Fruit fly (Drosophila melanogaster) whole organism, prepupa: Measurements from ENCODE around the gene mfrn.

Source experiments
- CG10631 ChIP-seq: fragments of 200-800 bp; sonication (Bioruptor generic); optimal IDR thresholded peaks from 2 replicates; lab custom pipeline; 2016; ENCODE audit warnings: missing biosample characterization, missing genetic modification characterization
- CG10669 ChIP-seq: fragments of 200-800 bp; sonication (Bioruptor generic); optimal IDR thresholded peaks from 3 replicates; lab custom pipeline; 2018; ENCODE audit warnings: missing biosample characterization, mild to moderate bottlenecking, missing genetic modification characterization, moderate library complexity
- CG11294 ChIP-seq: fragments of 200-800 bp; sonication (Bioruptor generic); IDR thresholded peaks from 2 replicates; pipeline ENCODE4 v1.3.6; 2022; ENCODE audit warnings: missing biosample characterization, missing genetic modification characterization
- CG11762 ChIP-seq: fragments of 200-800 bp; sonication (Bioruptor generic); optimal IDR thresholded peaks from 3 replicates; lab custom pipeline; 2016; ENCODE audit warnings: missing biosample characterization, missing genetic modification characterization; ENCODE audit not compliant: insufficient read depth
- CG11902 ChIP-seq: fragments of 200-800 bp; sonication (Bioruptor generic); optimal IDR thresholded peaks from 3 replicates; lab custom pipeline; 2016; ENCODE audit warnings: missing biosample characterization, missing genetic modification characterization
- CG15336 ChIP-seq: fragments of 200-800 bp; sonication (Bioruptor generic); IDR thresholded peaks from 2 replicates; pipeline ENCODE4 v1.3.6; 2022; ENCODE audit warnings: missing biosample characterization, missing genetic modification characterization
- CG1621 ChIP-seq: fragments of 200-800 bp; sonication (Bioruptor generic); optimal IDR thresholded peaks from 3 replicates; lab custom pipeline; 2018; ENCODE audit warnings: missing biosample characterization, mild to moderate bottlenecking, missing genetic modification characterization
- CG3032 ChIP-seq: fragments of 200-800 bp; optimal IDR thresholded peaks from 2 replicates; lab custom pipeline; 2019; ENCODE audit warnings: missing biosample characterization, mild to moderate bottlenecking, missing genetic modification characterization, moderate library complexity
- CG31627 ChIP-seq: fragments of 200-800 bp; sonication (Bioruptor generic); optimal IDR thresholded peaks from 3 replicates; lab custom pipeline; 2016; ENCODE audit warnings: missing biosample characterization, missing genetic modification characterization
- CG32006 ChIP-seq: fragments of 200-800 bp; sonication (Bioruptor generic); optimal IDR thresholded peaks from 3 replicates; lab custom pipeline; 2017; ENCODE audit warnings: missing biosample characterization, mild to moderate bottlenecking, missing genetic modification characterization
- CG34406 ChIP-seq: fragments of 200-800 bp; sonication (Bioruptor generic); optimal IDR thresholded peaks from 3 replicates; lab custom pipeline; 2016; ENCODE audit warnings: missing biosample characterization, missing genetic modification characterization
- CG3919 ChIP-seq: fragments of 200-800 bp; sonication (Bioruptor generic); optimal IDR thresholded peaks from 3 replicates; lab custom pipeline; 2016; ENCODE audit warnings: missing biosample characterization, missing genetic modification characterization
- CG4318 ChIP-seq: fragments of 200-800 bp; sonication (Bioruptor generic); optimal IDR thresholded peaks from 3 replicates; lab custom pipeline; 2017; ENCODE audit warnings: missing biosample characterization, mild to moderate bottlenecking, missing genetic modification characterization
- CG6163 ChIP-seq: fragments of 200-800 bp; sonication (Bioruptor generic); IDR thresholded peaks from 3 replicates; pipeline ENCODE4 v1.3.6; 2022; ENCODE audit warnings: missing biosample characterization, missing genetic modification characterization
- CG6276 ChIP-seq: fragments of 200-800 bp; sonication (Bioruptor generic); optimal IDR thresholded peaks from 2 replicates; lab custom pipeline; 2017; ENCODE audit warnings: missing biosample characterization, mild to moderate bottlenecking, missing genetic modification characterization
- CG6792 ChIP-seq: fragments of 200-800 bp; sonication (Bioruptor generic); optimal IDR thresholded peaks from 3 replicates; lab custom pipeline; 2016; ENCODE audit warnings: missing biosample characterization, missing genetic modification characterization
- CG6854 ChIP-seq: fragments of 200-800 bp; sonication (Bioruptor generic); optimal IDR thresholded peaks from 2 replicates; lab custom pipeline; 2017; ENCODE audit warnings: missing biosample characterization, mild to moderate bottlenecking, missing genetic modification characterization
- CG8319 ChIP-seq: fragments of 200-800 bp; sonication (Bioruptor generic); optimal IDR thresholded peaks from 3 replicates; lab custom pipeline; 2016; ENCODE audit warnings: missing biosample characterization, missing genetic modification characterization
- CG8632 ChIP-seq: fragments of 200-800 bp; sonication (Bioruptor generic); optimal IDR thresholded peaks from 3 replicates; lab custom pipeline; 2016; ENCODE audit warnings: missing biosample characterization, missing genetic modification characterization
- Eip78C ChIP-seq: fragments of 200-800 bp; sonication (Bioruptor generic); peaks from one replicate; lab custom pipeline; 2016; ENCODE audit warnings: missing biosample characterization, missing genetic modification characterization
- Gug ChIP-seq: fragments of 200-800 bp; sonication (Bioruptor generic); IDR thresholded peaks from 2 replicates; pipeline ENCODE4 v1.3.6; 2022; ENCODE audit warnings: missing biosample characterization, missing genetic modification characterization
- Hr38 ChIP-seq: sonication (Bioruptor generic); optimal IDR thresholded peaks from 2 replicates; lab custom pipeline; 2016; ENCODE audit warnings: missing biosample characterization, missing genetic modification characterization
- Hr39 ChIP-seq: fragments of 200-800 bp; sonication (Bioruptor generic); optimal IDR thresholded peaks from 2 replicates; lab custom pipeline; 2016; ENCODE audit warnings: missing biosample characterization, missing genetic modification characterization
- Hr4 ChIP-seq: fragments of 200-800 bp; sonication (Bioruptor generic); optimal IDR thresholded peaks from 3 replicates; lab custom pipeline; 2016; ENCODE audit warnings: missing biosample characterization, missing genetic modification characterization
- Lpt ChIP-seq: fragments of 200-800 bp; sonication (Bioruptor generic); optimal IDR thresholded peaks from 3 replicates; lab custom pipeline; 2016; ENCODE audit warnings: missing biosample characterization, missing genetic modification characterization
- Met ChIP-seq: fragments of 200-800 bp; sonication (Bioruptor generic); optimal IDR thresholded peaks from 3 replicates; lab custom pipeline; 2016; ENCODE audit warnings: missing biosample characterization, missing genetic modification characterization
- OdsH ChIP-seq: fragments of 200-800 bp; sonication (Bioruptor generic); optimal IDR thresholded peaks from 3 replicates; lab custom pipeline; 2016; ENCODE audit warnings: missing biosample characterization, missing genetic modification characterization
- Sox14 ChIP-seq: fragments of 200-800 bp; sonication (Bioruptor generic); optimal IDR thresholded peaks from 3 replicates; lab custom pipeline; 2016; ENCODE audit warnings: missing biosample characterization, missing genetic modification characterization
- Sox15 ChIP-seq: fragments of 200-800 bp; sonication (Bioruptor generic); optimal IDR thresholded peaks from 3 replicates; lab custom pipeline; 2016; ENCODE audit warnings: missing biosample characterization, missing genetic modification characterization
- achi ChIP-seq: fragments of 200-800 bp; sonication (Bioruptor generic); optimal IDR thresholded peaks from 3 replicates; lab custom pipeline; 2016; ENCODE audit warnings: missing biosample characterization, missing genetic modification characterization
- acj6 ChIP-seq: fragments of 200-800 bp; sonication (Bioruptor generic); optimal IDR thresholded peaks from 3 replicates; lab custom pipeline; 2016; ENCODE audit warnings: missing biosample characterization, missing genetic modification characterization
- dac ChIP-seq: fragments of 200-800 bp; sonication (Bioruptor generic); optimal IDR thresholded peaks from 2 replicates; lab custom pipeline; 2017; ENCODE audit warnings: missing biosample characterization, mild to moderate bottlenecking, missing genetic modification characterization
- dsx ChIP-seq: fragments of 200-800 bp; optimal IDR thresholded peaks from 3 replicates; lab custom pipeline; 2019; ENCODE audit warnings: missing biosample characterization, mild to moderate bottlenecking, missing genetic modification characterization, moderate library complexity; ENCODE audit not compliant: poor library complexity, severe bottlenecking
- eg ChIP-seq: fragments of 200-800 bp; sonication (Bioruptor generic); IDR thresholded peaks from 3 replicates; pipeline ENCODE4 v1.3.6; 2022; ENCODE audit warnings: missing biosample characterization, missing genetic modification characterization
- fd59A ChIP-seq: fragments of 200-800 bp; sonication (Bioruptor generic); optimal IDR thresholded peaks from 2 replicates; lab custom pipeline; 2017; ENCODE audit warnings: missing biosample characterization, mild to moderate bottlenecking, missing genetic modification characterization, missing genetic modification reagents
- fd85E ChIP-seq: fragments of 200-800 bp; sonication (Bioruptor generic); optimal IDR thresholded peaks from 3 replicates; lab custom pipeline; 2016; ENCODE audit warnings: missing biosample characterization, missing genetic modification characterization
- fkh ChIP-seq: fragments of 200-800 bp; sonication (Bioruptor generic); optimal IDR thresholded peaks from 3 replicates; lab custom pipeline; 2017; ENCODE audit warnings: missing biosample characterization, mild to moderate bottlenecking, missing genetic modification characterization, moderate library complexity
- net ChIP-seq: fragments of 200-800 bp; sonication (Bioruptor generic); optimal IDR thresholded peaks from 3 replicates; lab custom pipeline; 2016; ENCODE audit warnings: missing biosample characterization, missing genetic modification characterization
- pdm3 ChIP-seq: fragments of 200-800 bp; sonication (Bioruptor generic); optimal IDR thresholded peaks from 3 replicates; lab custom pipeline; 2016; ENCODE audit warnings: missing biosample characterization, missing genetic modification characterization
- salr ChIP-seq, 2 experiments: fragments of 200-800 bp; sonication (Bioruptor generic); optimal IDR thresholded peaks; 3 replicates each; lab custom pipeline; 2016 to 2018; ENCODE audit warnings: missing biosample characterization in 2 of 2, missing genetic modification characterization in 2 of 2, mild to moderate bottlenecking in 1 of 2
- spab ChIP-seq: fragments of 200-800 bp; sonication (Bioruptor generic); optimal IDR thresholded peaks from 2 replicates; lab custom pipeline; 2017; ENCODE audit warnings: missing biosample characterization, mild to moderate bottlenecking, missing genetic modification characterization, missing genetic modification reagents
- ss ChIP-seq, 2 experiments: fragments of 200-800 bp; sonication (Bioruptor generic); optimal IDR thresholded peaks; 2 replicates in 1 of 2; 3 replicates in 1 of 2; lab custom pipeline; 2017 to 2018; ENCODE audit warnings: mild to moderate bottlenecking in 2 of 2, missing biosample characterization in 2 of 2, missing genetic modification characterization in 2 of 2, moderate library complexity in 1 of 2
- svp ChIP-seq: fragments of 200-800 bp; sonication (Bioruptor generic); peaks from one replicate; lab custom pipeline; 2016; ENCODE audit warnings: missing biosample characterization, missing genetic modification characterization
- topi ChIP-seq: fragments of 200-800 bp; sonication (Bioruptor generic); optimal IDR thresholded peaks from 3 replicates; lab custom pipeline; 2016; ENCODE audit warnings: missing biosample characterization, missing genetic modification characterization
- vri ChIP-seq: fragments of 200-800 bp; sonication (Bioruptor generic); optimal IDR thresholded peaks from 3 replicates; lab custom pipeline; 2016; ENCODE audit warnings: missing biosample characterization, mild to moderate bottlenecking, missing genetic modification characterization

Gene mfrn

dm6 chr3R:27947682-27948245 lies at the start of gene mfrn:
TSS of gene mfrn (minus strand) at chr3R:27948021.
- peak; percentile 7 for TF ChIP-seq CG6854 (GFP tag; lab: Kevin White, UChicago)
- TF ChIP-seq Gug (GFP tag; lab: Robert Waterston, UW), result no peak

- peak; percentile 14 for TF ChIP-seq svp (GFP tag; lab: Kevin White, UChicago)
- TF ChIP-seq Sox14 (GFP tag; lab: Kevin White, UChicago), result no peak
Measured at dm6 chr3R:27990651-27991050, 42.8 kb upstream of the mfrn start, which contains the start of gene CG4815. TSS of gene CG4815 (minus strand) at chr3R:27990751.

dm6 chr3R:27988647-27989430 lies 41.0 kb upstream of the mfrn start:
- TF ChIP-seq Lpt (GFP tag; lab: Kevin White, UChicago) (no peak), Hr4 (peak; percentile 50), CG34406 (GFP tag; lab: Kevin White, UChicago) (peak; percentile 14), CG6276 (peak; percentile 61), CG3032 (tag; lab: Kevin White, UChicago) (no peak), Hr38 (GFP tag; lab: Kevin White, UChicago) (no peak), salr (GFP tag; optimal IDR thresholded peaks at IDR 0.05; lab: Kevin White, UChicago) (peak in 1 of 2 experiments; percentile 86), Met (peak; percentile 3), dsx (GFP tag; lab: Kevin White, UChicago) (no peak), CG4318 (peak; percentile 67), CG11902 (GFP tag; lab: Kevin White, UChicago) (peak; percentile 24), fd59A (GFP tag; lab: Kevin White, UChicago) (no peak), Sox15 (peak; percentile 12), achi (peak; percentile 19), CG8632 (GFP tag; lab: Kevin White, UChicago) (peak; percentile 12), Sox14 (GFP tag; lab: Kevin White, UChicago) (peak; percentile 44), spab (no peak), CG1621 (tag; lab: Kevin White, UChicago) (peak; percentile 7), CG11762 (GFP tag; lab: Kevin White, UChicago) (peak; percentile 7), topi (GFP tag; lab: Kevin White, UChicago) (peak; percentile 39), CG31627 (GFP tag; lab: Kevin White, UChicago) (peak; percentile 32), CG10669 (GFP tag; lab: Kevin White, UChicago) (peak; percentile 34), fd85E (GFP tag; lab: Kevin White, UChicago) (no peak), CG3919 (GFP tag; lab: Kevin White, UChicago) (peak; percentile 21), Gug (GFP tag; lab: Robert Waterston, UW) (peak; percentile 75), fkh (GFP tag; lab: Kevin White, UChicago) (no peak), eg (peak; percentile 76), OdsH (GFP tag; lab: Kevin White, UChicago) (peak; percentile 49), CG6792 (peak; percentile 15), svp (GFP tag; lab: Kevin White, UChicago) (peak; percentile 79), net (GFP tag; lab: Kevin White, UChicago) (peak; percentile 41), CG10631 (peak; percentile 49), Eip78C (GFP tag; lab: Kevin White, UChicago) (peak; percentile 72), CG6163 (peak; percentile 69), acj6 (GFP tag; lab: Kevin White, UChicago) (peak; percentile 7), CG8319 (GFP tag; lab: Kevin White, UChicago) (no peak), Hr39 (GFP tag; lab: Kevin White, UChicago) (peak; percentile 24), CG32006 (GFP tag; lab: Kevin White, UChicago) (peak; percentile 85), CG11294 (GFP tag; lab: Robert Waterston, UW) (peak; percentile 55), ss (GFP tag; optimal IDR thresholded peaks at IDR 0.05; lab: Kevin White, UChicago) (no peak), vri (GFP tag; lab: Kevin White, UChicago) (peak; percentile 12), dac (peak; percentile 27), CG15336 (GFP tag; lab: Robert Waterston, UW) (peak; percentile 59), pdm3 (GFP tag; lab: Kevin White, UChicago) (peak; percentile 11)
